Fruit fly (Drosophila melanogaster) whole organism: ENCODE data around the gene TwdlF.
"Not testable (repeated sequence)": the region's sequence is repeated elsewhere in the genome, so short reads cannot be mapped to it uniquely, and the experiment has no call there.

Experiments used
- CG8478 ChIP-seq: fragments of >200 bp; optimal IDR thresholded peaks from 2 replicates; lab custom pipeline; 2018; ENCODE audit warnings: inconsistent platforms
- Dll ChIP-seq: fragments of >200 bp; optimal IDR thresholded peaks from 2 replicates; lab custom pipeline; 2017
- EcR ChIP-seq, 2 experiments: fragments of >200 bp; optimal IDR thresholded peaks; 2 replicates each; lab custom pipeline; 2017; ENCODE audit warnings: missing biosample characterization in 2 of 2, missing genetic modification characterization in 2 of 2, missing genetic modification reagents in 2 of 2
- pan ChIP-seq: fragments of >200 bp; optimal IDR thresholded peaks from 2 replicates; lab custom pipeline; 2017
- psq ChIP-seq: fragments of >200 bp; optimal IDR thresholded peaks from 2 replicates; lab custom pipeline; 2017
- usp ChIP-seq: fragments of >200 bp; optimal IDR thresholded peaks from 2 replicates; lab custom pipeline; 2017; ENCODE audit warnings: missing biosample characterization, missing genetic modification characterization, mixed read lengths

DNA sequence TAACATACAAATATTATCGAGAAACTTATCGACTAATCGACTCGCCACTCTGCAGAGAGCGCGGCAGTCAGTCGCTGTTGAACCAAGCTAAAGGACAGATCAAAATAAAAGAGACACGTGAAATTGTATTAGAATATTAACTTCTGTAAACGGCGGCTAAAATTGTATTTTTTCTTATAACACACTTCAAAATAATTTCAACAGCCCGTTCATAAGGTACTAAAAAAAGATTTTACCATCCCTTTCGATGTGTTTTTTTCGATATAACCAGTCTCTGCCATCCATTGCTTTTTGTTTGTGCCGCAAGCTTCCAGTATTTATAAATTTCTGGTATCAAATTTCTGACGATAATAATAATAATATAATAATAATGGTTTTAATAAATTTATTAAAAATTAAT, 35.3 kb upstream of the TwdlF start, which contains the start of gene aux:
- TF ChIP-seq psq (lab: Kevin White, UChicago); EcR (GFP tag; optimal IDR thresholded peaks at IDR 0.05; lab: Kevin White, UChicago); pan (lab: Kevin White, UChicago); Dll (lab: Kevin White, UChicago); usp (GFP tag; lab: Kevin White, UChicago); CG8478 (lab: Kevin White, UChicago): not testable (repeated sequence)
